Fruit fly (Drosophila melanogaster) whole organism: Measurements from ENCODE around the gene CG14362.

Experiments
- CG8478 ChIP-seq: fragments of >200 bp; optimal IDR thresholded peaks from 2 replicates; lab custom pipeline; 2018; ENCODE audit warnings: inconsistent platforms
- Dll ChIP-seq: fragments of >200 bp; optimal IDR thresholded peaks from 2 replicates; lab custom pipeline; 2017
- EcR ChIP-seq, 2 experiments: fragments of >200 bp; optimal IDR thresholded peaks; 2 replicates each; lab custom pipeline; 2017; ENCODE audit warnings: missing biosample characterization in 2 of 2, missing genetic modification characterization in 2 of 2, missing genetic modification reagents in 2 of 2
- pan ChIP-seq: fragments of >200 bp; optimal IDR thresholded peaks from 2 replicates; lab custom pipeline; 2017
- psq ChIP-seq: fragments of >200 bp; optimal IDR thresholded peaks from 2 replicates; lab custom pipeline; 2017
- usp ChIP-seq: fragments of >200 bp; optimal IDR thresholded peaks from 2 replicates; lab custom pipeline; 2017; ENCODE audit warnings: missing biosample characterization, missing genetic modification characterization, mixed read lengths

dm6 chr3R:13899727-13900209 lies 44.5 kb upstream of the CG14362 start:
- TF ChIP-seq Dll (no peak), CG8478 (no peak), psq (lab: Kevin White, UChicago) (no peak), pan (lab: Kevin White, UChicago) (no peak), EcR (GFP tag; optimal IDR thresholded peaks at IDR 0.05; lab: Kevin White, UChicago) (no peak), usp (GFP tag; lab: Kevin White, UChicago) (no peak)
